Fruit fly (Drosophila melanogaster) whole organism, embryonic: ENCODE data around the gene CG7272.

Experiments
- ATbp ChIP-seq: fragments of 200-800 bp; sonication (Bioruptor generic); optimal IDR thresholded peaks from 2 replicates; lab custom pipeline; 2017; ENCODE audit warnings: missing biosample characterization, mild to moderate bottlenecking, missing genetic modification characterization, missing genetic modification reagents
- Ada2b ChIP-seq: fragments of 200-800 bp; sonication (Bioruptor generic); IDR thresholded peaks from 2 replicates; pipeline ENCODE4 v1.3.6; 2022; ENCODE audit warnings: missing biosample characterization, missing genetic modification characterization
- Asciz ChIP-seq: fragments of 200-800 bp; sonication (Bioruptor generic); optimal IDR thresholded peaks from 2 replicates; lab custom pipeline; 2017; ENCODE audit warnings: missing biosample characterization, mild to moderate bottlenecking, missing genetic modification characterization, missing genetic modification reagents
- Blimp-1 ChIP-seq: fragments of 200-800 bp; sonication (Bioruptor generic); optimal IDR thresholded peaks from 3 replicates; lab custom pipeline; 2018; ENCODE audit warnings: missing biosample characterization, missing genetic modification characterization, mild to moderate bottlenecking, moderate library complexity, missing genetic modification reagents
- CG1024 ChIP-seq: fragments of 200-800 bp; sonication (Bioruptor generic); IDR thresholded peaks from 2 replicates; pipeline ENCODE4 v1.3.6; 2022; ENCODE audit warnings: missing biosample characterization, missing genetic modification characterization
- CG10274 ChIP-seq: fragments of 200-800 bp; sonication (Bioruptor generic); optimal IDR thresholded peaks from 3 replicates; lab custom pipeline; 2017; ENCODE audit warnings: missing biosample characterization, mild to moderate bottlenecking, missing genetic modification characterization
- CG1233 ChIP-seq: fragments of 200-800 bp; sonication (Bioruptor generic); optimal IDR thresholded peaks from 4 replicates; lab custom pipeline; 2018; ENCODE audit warnings: missing biosample characterization, mild to moderate bottlenecking, missing genetic modification characterization
- CG15011 ChIP-seq: fragments of 200-800 bp; sonication (Bioruptor generic); optimal IDR thresholded peaks from 3 replicates; lab custom pipeline; 2018; ENCODE audit warnings: missing biosample characterization, mild to moderate bottlenecking, missing genetic modification characterization
- CG15479 ChIP-seq: fragments of 200-800 bp; sonication (Bioruptor generic); optimal IDR thresholded peaks from 3 replicates; lab custom pipeline; 2019; ENCODE audit warnings: missing biosample characterization, mild to moderate bottlenecking, missing genetic modification characterization, moderate library complexity
- CG15601 ChIP-seq: fragments of 200-800 bp; sonication (Bioruptor generic); optimal IDR thresholded peaks from 3 replicates; lab custom pipeline; 2019; ENCODE audit warnings: missing biosample characterization, mild to moderate bottlenecking, missing genetic modification characterization, moderate library complexity
- CG17568 ChIP-seq: fragments of 200-800 bp; sonication (Bioruptor generic); optimal IDR thresholded peaks from 2 replicates; lab custom pipeline; 2018; ENCODE audit warnings: missing biosample characterization, mild to moderate bottlenecking, missing genetic modification characterization, moderate library complexity
- CG2678 ChIP-seq: fragments of 200-800 bp; sonication (Bioruptor generic); optimal IDR thresholded peaks from 3 replicates; lab custom pipeline; 2019; ENCODE audit warnings: missing biosample characterization, mild to moderate bottlenecking, missing genetic modification characterization, moderate library complexity
- CG34224 ChIP-seq: fragments of 200-800 bp; sonication (Bioruptor generic); IDR thresholded peaks from 3 replicates; pipeline ENCODE4 v1.3.6; 2022; ENCODE audit warnings: missing biosample characterization, missing genetic modification characterization; ENCODE audit not compliant: partially characterized antibody
- CG6254 ChIP-seq: fragments of 200-800 bp; sonication (Bioruptor generic); optimal IDR thresholded peaks from 3 replicates; lab custom pipeline; 2017; ENCODE audit warnings: mild to moderate bottlenecking, missing biosample characterization, missing genetic modification reagents, missing genetic modification characterization
- CG6272 ChIP-seq: fragments of 200-800 bp; sonication (Bioruptor generic); IDR thresholded peaks from 2 replicates; pipeline ENCODE4 v1.3.6; 2022; ENCODE audit warnings: missing biosample characterization, missing genetic modification characterization
- CG7745 ChIP-seq: fragments of 200-800 bp; sonication (Bioruptor generic); optimal IDR thresholded peaks from 2 replicates; lab custom pipeline; 2018; ENCODE audit warnings: missing biosample characterization, mild to moderate bottlenecking, missing genetic modification characterization, moderate library complexity
- CG8388 ChIP-seq: fragments of 200-800 bp; sonication (Bioruptor generic); optimal IDR thresholded peaks from 2 replicates; lab custom pipeline; 2019; ENCODE audit warnings: missing biosample characterization, mild to moderate bottlenecking, missing genetic modification characterization, moderate library complexity
- CG8924 ChIP-seq: fragments of 200-800 bp; optimal IDR thresholded peaks from 3 replicates; lab custom pipeline; 2019; ENCODE audit warnings: missing biosample characterization, mild to moderate bottlenecking, missing genetic modification characterization, moderate library complexity
- CTCF ChIP-seq: fragments of 200-800 bp; sonication (Bioruptor generic); optimal IDR thresholded peaks from 2 replicates; lab custom pipeline; 2017; ENCODE audit warnings: missing biosample characterization, mild to moderate bottlenecking, missing genetic modification characterization, moderate library complexity
- CkIIα-i1 ChIP-seq: fragments of 200-800 bp; sonication (Bioruptor generic); IDR thresholded peaks from 2 replicates; pipeline ENCODE4 v1.3.6; 2022; ENCODE audit warnings: missing biosample characterization, missing genetic modification characterization
- D ChIP-seq, 2 experiments: fragments of 200-800 bp in 1 of 2; fragments of >200 bp in 1 of 2; sonication (Bioruptor generic) in 1 of 2; optimal IDR thresholded peaks; 2 replicates in 1 of 2; 3 replicates in 1 of 2; lab custom pipeline; 2017; ENCODE audit warnings: mild to moderate bottlenecking in 1 of 2, missing biosample characterization in 1 of 2, missing genetic modification characterization in 1 of 2, missing genetic modification reagents in 1 of 2
- Hey ChIP-seq: fragments of 200-800 bp; sonication (Bioruptor generic); optimal IDR thresholded peaks from 3 replicates; lab custom pipeline; 2018; ENCODE audit warnings: missing biosample characterization, mild to moderate bottlenecking, missing genetic modification characterization
- Med ChIP-seq: fragments of 200-800 bp; sonication (Bioruptor generic); peaks from one replicate; lab custom pipeline; 2016; ENCODE audit warnings: missing biosample characterization, missing genetic modification characterization, mild to moderate bottlenecking, inconsistent platforms, moderate library complexity
- Neu2 ChIP-seq: fragments of 200-800 bp; sonication (Bioruptor generic); optimal IDR thresholded peaks from 3 replicates; lab custom pipeline; 2016; ENCODE audit warnings: missing biosample characterization, missing genetic modification characterization, borderline replicate concordance
- Rx ChIP-seq: fragments of 200-800 bp; sonication (Bioruptor generic); IDR thresholded peaks from 2 replicates; pipeline ENCODE4 v1.3.6; 2022; ENCODE audit warnings: missing biosample characterization, missing genetic modification characterization
- abd-A ChIP-seq: fragments of 200-800 bp; sonication (Bioruptor generic); optimal IDR thresholded peaks from 3 replicates; lab custom pipeline; 2019; ENCODE audit warnings: missing biosample characterization, mild to moderate bottlenecking, missing genetic modification characterization, moderate library complexity
- chm ChIP-seq: fragments of 200-800 bp; sonication (Bioruptor generic); IDR thresholded peaks from 2 replicates; pipeline ENCODE4 v1.3.6; 2022; ENCODE audit warnings: missing biosample characterization, missing genetic modification characterization
- exex ChIP-seq: fragments of 200-800 bp; sonication (Bioruptor generic); optimal IDR thresholded peaks from 4 replicates; lab custom pipeline; 2018; ENCODE audit warnings: missing biosample characterization, mild to moderate bottlenecking, missing genetic modification characterization, moderate library complexity
- kni ChIP-seq: fragments of 200-800 bp; sonication (Bioruptor generic); optimal IDR thresholded peaks from 3 replicates; lab custom pipeline; 2017; ENCODE audit warnings: mild to moderate bottlenecking, missing biosample characterization, missing genetic modification reagents, missing genetic modification characterization
- lbe ChIP-seq: fragments of 200-800 bp; sonication (Bioruptor generic); optimal IDR thresholded peaks from 2 replicates; lab custom pipeline; 2016; ENCODE audit warnings: missing biosample characterization, mild to moderate bottlenecking, missing genetic modification characterization
- sens ChIP-seq: fragments of 200-800 bp; sonication (Bioruptor generic); peaks from one replicate; lab custom pipeline; 2016; ENCODE audit warnings: missing biosample characterization, missing genetic modification characterization
- so ChIP-seq: fragments of 200-800 bp; sonication (Bioruptor generic); IDR thresholded peaks from 3 replicates; pipeline ENCODE4 v1.3.6; 2022; ENCODE audit warnings: missing biosample characterization, missing genetic modification characterization
- twi ChIP-seq: fragments of 200-800 bp; optimal IDR thresholded peaks from 2 replicates; lab custom pipeline; 2019; ENCODE audit warnings: missing biosample characterization, mild to moderate bottlenecking, missing genetic modification characterization, moderate library complexity
- vvl ChIP-seq: fragments of 200-800 bp; sonication (Bioruptor generic); IDR thresholded peaks from 2 replicates; pipeline ENCODE4 v1.3.6; 2022; ENCODE audit warnings: missing biosample characterization, missing genetic modification characterization
- wek ChIP-seq: fragments of 200-800 bp; sonication (Bioruptor generic); optimal IDR thresholded peaks from 3 replicates; lab custom pipeline; 2018; ENCODE audit warnings: missing biosample characterization, mild to moderate bottlenecking, missing genetic modification characterization, moderate library complexity

Gene CG7272

dm6 chr3L:15530638-15531225 is 30.0 kb downstream of the CG7272 start (continued):
- peak; percentile 3 for TF ChIP-seq CG8924 (tag; lab: Kevin White, UChicago)
- peak; percentile 19 for TF ChIP-seq CG17568 (GFP tag; lab: Kevin White, UChicago)
- peak; percentile 12 for TF ChIP-seq lbe (GFP tag; lab: Kevin White, UChicago)
- no peak for TF ChIP-seq CG8388 (GFP tag; lab: Kevin White, UChicago)
- peak; percentile 45 for TF ChIP-seq CG15601 (tag; lab: Kevin White, UChicago)
- TF ChIP-seq wek (GFP tag; lab: Kevin White, UChicago), result peak; percentile 43
- peak; percentile 76 for TF ChIP-seq kni (GFP tag; lab: Kevin White, UChicago)
- TF ChIP-seq chm (GFP tag; lab: Robert Waterston, UW), result peak; percentile 66
- peak; percentile 37 for TF ChIP-seq CG2678 (tag; lab: Kevin White, UChicago)
- peak; percentile 36 for TF ChIP-seq Med (GFP tag; lab: Kevin White, UChicago)
- peak; percentile 75 for TF ChIP-seq sens (GFP tag; lab: Kevin White, UChicago)
- no peak for TF ChIP-seq CG1024
- no peak for TF ChIP-seq Neu2 (GFP tag; lab: Kevin White, UChicago)
- TF ChIP-seq ATbp, result peak; percentile 52
- no peak for TF ChIP-seq D (optimal IDR thresholded peaks at IDR 0.05; lab: Kevin White, UChicago)
- TF ChIP-seq D (GFP tag; optimal IDR thresholded peaks at IDR 0.05; lab: Kevin White, UChicago), result peak; percentile 17
- TF ChIP-seq CkIIα-i1 (GFP tag; lab: Robert Waterston, UW), result no peak
- TF ChIP-seq Asciz (GFP tag; lab: Kevin White, UChicago), result peak; percentile 43
- no peak for TF ChIP-seq abd-A (tag; lab: Kevin White, UChicago)
- peak; percentile 1 for TF ChIP-seq CG6254
- no peak for TF ChIP-seq Hey (tag; lab: Kevin White, UChicago)

- TF ChIP-seq CG7745 (tag; lab: Kevin White, UChicago) (peak; percentile 54), twi (peak; percentile 11), exex (tag; lab: Kevin White, UChicago) (peak; percentile 82), Med (GFP tag; lab: Kevin White, UChicago) (peak; percentile 11), Ada2b (no peak), Rx (GFP tag; lab: Robert Waterston, UW) (no peak), CG10274 (GFP tag; lab: Kevin White, UChicago) (peak; percentile 61), CG8388 (GFP tag; lab: Kevin White, UChicago) (no peak), CG15479 (peak; percentile 42), CG1233 (GFP tag; lab: Kevin White, UChicago) (no peak), vvl (peak; percentile 32; the same call in 1 of the 2 replicates), so (GFP tag; lab: Robert Waterston, UW) (no peak), CG15011 (no peak), Blimp-1 (GFP tag; lab: Kevin White, UChicago) (peak; percentile 30), CTCF (GFP tag; lab: Kevin White, UChicago) (no peak), CG6272 (no peak), sens (GFP tag; lab: Kevin White, UChicago) (peak; percentile 77), CG34224 (GFP tag; lab: Robert Waterston, UW) (no peak), Hey (tag; lab: Kevin White, UChicago) (peak; percentile 21)
Measured at dm6 chr3L:15531423-15532325, 30.9 kb downstream of the CG7272 start, which contains the start of gene CG43248. Gene CG43248, minus strand, starts transcription at chr3L:15531473.
